Fruit fly (Drosophila melanogaster) whole organism, embryonic: Measurements from ENCODE around the gene Ogdh.
A peak's percentile ranks its signal among the peaks of the same experiment; 100 is the strongest.

Source experiments
- Ada2b ChIP-seq: fragments of 200-800 bp; sonication (Bioruptor generic); IDR thresholded peaks from 2 replicates; pipeline ENCODE4 v1.3.6; 2022; ENCODE audit warnings: missing biosample characterization, missing genetic modification characterization
- Aef1 ChIP-seq: fragments of 200-800 bp; sonication (Bioruptor generic); IDR thresholded peaks from 3 replicates; pipeline ENCODE4 v1.3.6; 2022; ENCODE audit warnings: missing biosample characterization, missing genetic modification characterization
- B-H1 ChIP-seq: fragments of 200-800 bp; sonication (Bioruptor generic); IDR thresholded peaks from 3 replicates; pipeline ENCODE4 v1.3.6; 2022; ENCODE audit warnings: missing biosample characterization, missing genetic modification characterization
- Bteb2 ChIP-seq: fragments of 200-800 bp; sonication (Bioruptor generic); optimal IDR thresholded peaks from 2 replicates; lab custom pipeline; 2016; ENCODE audit warnings: missing biosample characterization, missing genetic modification characterization
- CG10366 ChIP-seq: fragments of 200-800 bp; sonication (Bioruptor generic); IDR thresholded peaks from 2 replicates; pipeline ENCODE4 v1.3.6; 2022; ENCODE audit warnings: missing biosample characterization, missing genetic modification characterization
- CG12219 ChIP-seq: fragments of 200-800 bp; sonication (Bioruptor generic); optimal IDR thresholded peaks from 3 replicates; lab custom pipeline; 2018; ENCODE audit warnings: missing biosample characterization, mild to moderate bottlenecking, missing genetic modification characterization
- CG13894 ChIP-seq: fragments of 200-800 bp; sonication (Bioruptor generic); optimal IDR thresholded peaks from 3 replicates; lab custom pipeline; 2018; ENCODE audit warnings: missing biosample characterization, mild to moderate bottlenecking, missing genetic modification characterization, moderate library complexity
- CG17385 ChIP-seq: fragments of 200-800 bp; sonication (Bioruptor generic); optimal IDR thresholded peaks from 3 replicates; lab custom pipeline; 2018; ENCODE audit warnings: missing biosample characterization, mild to moderate bottlenecking, missing genetic modification characterization
- CG17568 ChIP-seq: fragments of 200-800 bp; sonication (Bioruptor generic); optimal IDR thresholded peaks from 2 replicates; lab custom pipeline; 2018; ENCODE audit warnings: missing biosample characterization, mild to moderate bottlenecking, missing genetic modification characterization, moderate library complexity
- CG2712 ChIP-seq: fragments of 200-800 bp; optimal IDR thresholded peaks from 3 replicates; lab custom pipeline; 2019; ENCODE audit warnings: missing biosample characterization, mild to moderate bottlenecking, missing genetic modification characterization, moderate library complexity
- CG31365 ChIP-seq: fragments of 200-800 bp; sonication (Bioruptor generic); optimal IDR thresholded peaks from 2 replicates; lab custom pipeline; 2018; ENCODE audit warnings: missing biosample characterization, mild to moderate bottlenecking, missing genetic modification characterization
- CG32767 ChIP-seq: fragments of 200-800 bp; sonication (Bioruptor generic); IDR thresholded peaks from 2 replicates; pipeline ENCODE4 v1.3.6; 2022; ENCODE audit warnings: missing biosample characterization, missing genetic modification characterization
- CG34224 ChIP-seq: fragments of 200-800 bp; sonication (Bioruptor generic); IDR thresholded peaks from 3 replicates; pipeline ENCODE4 v1.3.6; 2022; ENCODE audit warnings: missing biosample characterization, missing genetic modification characterization; ENCODE audit not compliant: partially characterized antibody
- CG34376 ChIP-seq: fragments of 200-800 bp; sonication (Bioruptor generic); optimal IDR thresholded peaks from 2 replicates; lab custom pipeline; 2018; ENCODE audit warnings: missing biosample characterization, mild to moderate bottlenecking, missing genetic modification characterization
- CG9932 ChIP-seq: fragments of 200-800 bp; sonication (Bioruptor generic); IDR thresholded peaks from 2 replicates; pipeline ENCODE4 v1.3.6; 2022; ENCODE audit warnings: missing biosample characterization, missing genetic modification characterization
- Dfd ChIP-seq, 2 experiments: fragments of >200 bp; optimal IDR thresholded peaks; 2 replicates each; lab custom pipeline; 2017; ENCODE audit warnings: missing biosample characterization in 2 of 2, missing genetic modification characterization in 2 of 2
- Dll ChIP-seq: fragments of 200-800 bp; sonication (Bioruptor generic); IDR thresholded peaks from 4 replicates; pipeline ENCODE4 v1.3.6; 2022; ENCODE audit warnings: missing biosample characterization, missing genetic modification characterization; ENCODE audit not compliant: partially characterized antibody
- Doc2 ChIP-seq: fragments of 200-800 bp; sonication (Bioruptor generic); IDR thresholded peaks from 2 replicates; pipeline ENCODE4 v1.3.6; 2022; ENCODE audit warnings: missing biosample characterization, missing genetic modification characterization
- ERR ChIP-seq: fragments of 200-800 bp; sonication (Bioruptor generic); optimal IDR thresholded peaks from 2 replicates; lab custom pipeline; 2016; ENCODE audit warnings: missing biosample characterization, missing genetic modification characterization
- Gug ChIP-seq: fragments of 200-800 bp; sonication (Bioruptor generic); IDR thresholded peaks from 4 replicates; pipeline ENCODE4 v1.3.6; 2022; ENCODE audit warnings: missing biosample characterization, missing genetic modification characterization
- HmgD ChIP-seq: fragments of 200-800 bp; sonication (Bioruptor generic); optimal IDR thresholded peaks from 3 replicates; lab custom pipeline; 2016; ENCODE audit warnings: missing biosample characterization, missing genetic modification characterization
- Hr39 ChIP-seq: fragments of >200 bp; optimal IDR thresholded peaks from 2 replicates; lab custom pipeline; 2017
- Hr51 ChIP-seq, 2 experiments: fragments of 200-800 bp; sonication (Bioruptor generic); optimal IDR thresholded peaks; 2 replicates in 1 of 2; 3 replicates in 1 of 2; lab custom pipeline; 2016 to 2018; ENCODE audit warnings: missing biosample characterization in 2 of 2, missing genetic modification characterization in 2 of 2, mild to moderate bottlenecking in 1 of 2, moderate library complexity in 1 of 2
- Hr78 ChIP-seq, 2 experiments: fragments of 200-800 bp in 1 of 2; fragments of >200 bp in 1 of 2; sonication (Bioruptor generic) in 1 of 2; optimal IDR thresholded peaks; 2 replicates each; lab custom pipeline; 2017 to 2019; ENCODE audit warnings: missing biosample characterization in 2 of 2, missing genetic modification characterization in 2 of 2, mild to moderate bottlenecking in 1 of 2, moderate library complexity in 1 of 2
- Nf-YB ChIP-seq: fragments of 200-800 bp; sonication (Bioruptor generic); optimal IDR thresholded peaks from 3 replicates; lab custom pipeline; 2019; ENCODE audit warnings: missing biosample characterization, mild to moderate bottlenecking, missing genetic modification characterization, moderate library complexity
- Pdp1 ChIP-seq, 2 experiments: fragments of 200-800 bp; sonication (Bioruptor generic); optimal IDR thresholded peaks; 3 replicates each; lab custom pipeline; 2016; ENCODE audit warnings: missing biosample characterization in 2 of 2, missing genetic modification characterization in 2 of 2, mild to moderate bottlenecking in 1 of 2, moderate library complexity in 1 of 2
- Rfx ChIP-seq: fragments of 200-800 bp; sonication (Bioruptor generic); IDR thresholded peaks from 2 replicates; pipeline ENCODE4 v1.3.6; 2022; ENCODE audit warnings: missing biosample characterization, missing genetic modification characterization
- Sin3A ChIP-seq: fragments of >200 bp; optimal IDR thresholded peaks from 2 replicates; lab custom pipeline; 2018
- Trl ChIP-seq, 3 experiments: fragments of >200 bp in 2 of 3; fragments of 200-800 bp in 1 of 3; sonication (Bioruptor generic) in 1 of 3; optimal IDR thresholded peaks; 2 replicates in 1 of 3; 3 replicates in 2 of 3; lab custom pipeline; 2016 to 2017; ENCODE audit warnings: missing biosample characterization in 1 of 3, missing genetic modification characterization in 1 of 3
- cato ChIP-seq: fragments of 200-800 bp; sonication (Bioruptor generic); optimal IDR thresholded peaks from 2 replicates; lab custom pipeline; 2016; ENCODE audit warnings: missing biosample characterization, missing genetic modification characterization, borderline replicate concordance
- dysf ChIP-seq: fragments of 200-800 bp; sonication (Bioruptor generic); IDR thresholded peaks from 3 replicates; pipeline ENCODE4 v1.3.6; 2022; ENCODE audit warnings: missing biosample characterization, missing genetic modification characterization
- gcm2 ChIP-seq: fragments of 200-800 bp; sonication (Bioruptor generic); optimal IDR thresholded peaks from 2 replicates; lab custom pipeline; 2016; ENCODE audit warnings: missing biosample characterization, missing genetic modification characterization
- jumu ChIP-seq: fragments of 200-800 bp; sonication (Bioruptor generic); optimal IDR thresholded peaks from 3 replicates; lab custom pipeline; 2016; ENCODE audit warnings: missing biosample characterization, missing genetic modification characterization
- ken ChIP-seq: fragments of 200-800 bp; sonication (Bioruptor generic); IDR thresholded peaks from 3 replicates; pipeline ENCODE4 v1.3.6; 2022; ENCODE audit warnings: missing biosample characterization, missing genetic modification characterization
- kni ChIP-seq: fragments of 200-800 bp; sonication (Bioruptor generic); optimal IDR thresholded peaks from 3 replicates; lab custom pipeline; 2017; ENCODE audit warnings: mild to moderate bottlenecking, missing biosample characterization, missing genetic modification reagents, missing genetic modification characterization
- lmd ChIP-seq: fragments of 200-800 bp; sonication (Bioruptor generic); IDR thresholded peaks from 2 replicates; pipeline ENCODE4 v1.3.6; 2022; ENCODE audit warnings: missing biosample characterization, missing genetic modification characterization
- lola ChIP-seq, 3 experiments: fragments of >200 bp in 2 of 3; fragments of 200-800 bp in 1 of 3; sonication (Bioruptor generic) in 1 of 3; optimal IDR thresholded peaks; 2 replicates each; lab custom pipeline; 2017 to 2019; ENCODE audit warnings: missing biosample characterization in 3 of 3, missing genetic modification characterization in 3 of 3, mild to moderate bottlenecking in 1 of 3, moderate library complexity in 1 of 3
- mirr ChIP-seq: fragments of 200-800 bp; sonication (Bioruptor generic); optimal IDR thresholded peaks from 3 replicates; lab custom pipeline; 2018; ENCODE audit warnings: missing biosample characterization, mild to moderate bottlenecking, missing genetic modification characterization
- nmo ChIP-seq: fragments of 200-800 bp; sonication (Bioruptor generic); optimal IDR thresholded peaks from 2 replicates; lab custom pipeline; 2018; ENCODE audit warnings: missing biosample characterization, mild to moderate bottlenecking, missing genetic modification characterization, moderate library complexity
- org-1 ChIP-seq: fragments of 200-800 bp; sonication (Bioruptor generic); optimal IDR thresholded peaks from 2 replicates; lab custom pipeline; 2017; ENCODE audit warnings: missing biosample characterization, missing genetic modification characterization
- pb ChIP-seq: fragments of 200-800 bp; sonication (Bioruptor generic); optimal IDR thresholded peaks from 3 replicates; lab custom pipeline; 2016; ENCODE audit warnings: missing biosample characterization, missing genetic modification characterization
- ranshi ChIP-seq: fragments of 200-800 bp; sonication (Bioruptor generic); IDR thresholded peaks from 2 replicates; pipeline ENCODE4 v1.3.6; 2022; ENCODE audit warnings: missing biosample characterization, missing genetic modification characterization
- sc ChIP-seq, 3 experiments: fragments of >200 bp in 2 of 3; fragments of 200-800 bp in 1 of 3; sonication (Bioruptor generic) in 1 of 3; optimal IDR thresholded peaks; 2 replicates in 2 of 3; 3 replicates in 1 of 3; lab custom pipeline; 2017; ENCODE audit warnings: mild to moderate bottlenecking in 1 of 3, missing biosample characterization in 1 of 3, missing genetic modification characterization in 1 of 3, missing genetic modification reagents in 1 of 3
- slp2 ChIP-seq: fragments of 200-800 bp; sonication (Bioruptor generic); optimal IDR thresholded peaks from 2 replicates; lab custom pipeline; 2016; ENCODE audit warnings: missing biosample characterization, missing genetic modification characterization
- stwl ChIP-seq: fragments of 200-800 bp; sonication (Bioruptor generic); optimal IDR thresholded peaks from 3 replicates; lab custom pipeline; 2018; ENCODE audit warnings: missing biosample characterization, mild to moderate bottlenecking, missing genetic modification characterization, moderate library complexity
- sug ChIP-seq: fragments of 200-800 bp; optimal IDR thresholded peaks from 2 replicates; lab custom pipeline; 2019; ENCODE audit warnings: missing biosample characterization, mild to moderate bottlenecking, missing genetic modification characterization, moderate library complexity
- trem ChIP-seq: fragments of 200-800 bp; optimal IDR thresholded peaks from 3 replicates; lab custom pipeline; 2019; ENCODE audit warnings: missing biosample characterization, mild to moderate bottlenecking, missing genetic modification characterization, moderate library complexity
- ttk ChIP-seq: fragments of 200-800 bp; sonication (Bioruptor generic); IDR thresholded peaks from 2 replicates; pipeline ENCODE4 v2.1.2; 2022; ENCODE audit warnings: missing biosample characterization, missing genetic modification characterization
- vvl ChIP-seq: fragments of 200-800 bp; sonication (Bioruptor generic); IDR thresholded peaks from 2 replicates; pipeline ENCODE4 v1.3.6; 2022; ENCODE audit warnings: missing biosample characterization, missing genetic modification characterization
- wor ChIP-seq: fragments of 200-800 bp; sonication (Bioruptor generic); IDR thresholded peaks from 2 replicates; pipeline ENCODE4 v1.3.6; 2022; ENCODE audit warnings: missing biosample characterization, missing genetic modification characterization

The Ogdh gene

DNA sequence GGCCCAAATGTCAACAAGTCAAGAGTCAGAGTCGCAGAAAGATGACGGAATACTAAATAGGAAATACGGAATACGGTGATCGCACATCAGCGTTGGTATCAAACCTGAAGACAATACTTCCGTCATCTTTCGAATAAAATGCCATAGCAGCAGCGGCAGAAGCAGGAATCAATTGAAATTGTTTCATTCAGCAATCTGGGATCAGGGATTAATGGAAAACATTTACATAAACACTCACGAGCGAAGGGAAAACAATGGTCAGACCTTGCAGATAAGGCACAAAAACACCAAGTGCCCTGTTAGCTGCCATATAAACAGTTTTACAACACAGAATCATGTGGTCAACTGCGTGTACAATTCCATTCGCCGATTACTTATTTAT, 50.8 kb downstream of the Ogdh start:
- TF ChIP-seq CG2712 (tag; lab: Kevin White, UChicago) (no peak), CG17385 (GFP tag; lab: Kevin White, UChicago) (no peak), CG34224 (GFP tag; lab: Robert Waterston, UW) (no peak), jumu (GFP tag; lab: Kevin White, UChicago) (no peak), CG10366 (GFP tag; lab: Robert Waterston, UW) (no peak), Gug (no peak), CG17568 (GFP tag; lab: Kevin White, UChicago) (no peak), Dfd (GFP tag; optimal IDR thresholded peaks at IDR 0.05; lab: Kevin White, UChicago) (no peak), stwl (tag; lab: Kevin White, UChicago) (peak; percentile 4), ranshi (GFP tag; lab: Robert Waterston, UW) (no peak), sug (peak; percentile 11), Pdp1 (GFP tag; optimal IDR thresholded peaks at IDR 0.05; lab: Kevin White, UChicago) (peak in 1 of 2 experiments; percentile 39), CG34376 (GFP tag; lab: Kevin White, UChicago) (peak; percentile 65), Rfx (0 out of 2 replicates have a peak, but pooled peaks have one; percentile 5), org-1 (GFP tag; lab: Kevin White, UChicago) (no peak), CG12219 (GFP tag; lab: Kevin White, UChicago) (no peak), Hr39 (lab: Kevin White, UChicago) (no peak), Sin3A (lab: Kevin White, UChicago) (no peak), Hr51 (GFP tag; optimal IDR thresholded peaks at IDR 0.05; lab: Kevin White, UChicago) (no peak), nmo (GFP tag; lab: Kevin White, UChicago) (no peak), sc (optimal IDR thresholded peaks at IDR 0.05; lab: Kevin White, UChicago) (no peak), sc (GFP tag; optimal IDR thresholded peaks at IDR 0.05; lab: Kevin White, UChicago) (no peak), gcm2 (no peak), ERR (GFP tag; lab: Kevin White, UChicago) (no peak), Trl (optimal IDR thresholded peaks at IDR 0.05; lab: Kevin White, UChicago) (no peak), Trl (GFP tag; optimal IDR thresholded peaks at IDR 0.05; lab: Kevin White, UChicago) (no peak), CG32767 (no peak), Bteb2 (GFP tag; lab: Kevin White, UChicago) (no peak), slp2 (no peak), trem (tag; lab: Kevin White, UChicago) (no peak), Doc2 (GFP tag; lab: Robert Waterston, UW) (no peak), cato (no peak)

DNA sequence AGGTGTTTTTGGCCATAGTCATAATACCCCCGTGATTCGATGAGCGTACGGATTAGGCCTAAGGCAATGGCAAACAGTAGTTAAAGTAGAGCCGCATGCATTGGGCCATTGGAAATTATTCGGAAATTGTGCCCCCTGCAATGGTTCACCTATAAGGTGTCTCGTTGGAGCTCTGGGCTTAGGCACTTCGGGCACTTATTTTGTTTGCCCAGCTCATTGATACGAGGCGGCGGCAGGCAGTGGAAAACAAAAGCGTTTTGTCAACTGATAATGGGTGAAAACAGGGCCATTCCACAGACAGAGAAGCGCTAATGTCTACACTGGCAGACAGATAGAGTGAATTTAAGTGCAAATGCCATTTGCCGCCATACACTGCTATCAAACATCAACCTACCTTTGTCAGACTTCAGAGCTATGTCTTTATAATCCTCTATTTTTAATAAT, 51.6 kb downstream of the Ogdh start:
- TF ChIP-seq wor (GFP tag; lab: Robert Waterston, UW) (peak; percentile 17; the same call in 1 of the 2 replicates), CG34376 (GFP tag; lab: Kevin White, UChicago) (peak; percentile 23), CG31365 (tag; lab: Kevin White, UChicago) (no peak), CG9932 (GFP tag; lab: Robert Waterston, UW) (peak; percentile 50), B-H1 (GFP tag; lab: Robert Waterston, UW) (peak; percentile 11; the same call in 1 of the 3 replicates), dysf (GFP tag; lab: Robert Waterston, UW) (peak; percentile 46; the same call in 2 of the 3 replicates), Aef1 (GFP tag; lab: Robert Waterston, UW) (peak; percentile 41; the same call in 1 of the 3 replicates), Ada2b (peak; percentile 17; the same call in 1 of the 2 replicates), ken (GFP tag; lab: Robert Waterston, UW) (0 out of 3 replicates have a peak, but pooled peaks have one; percentile 38), Nf-YB (GFP tag; lab: Kevin White, UChicago) (no peak), CG17385 (GFP tag; lab: Kevin White, UChicago) (no peak), lmd (GFP tag; lab: Robert Waterston, UW) (peak; percentile 30; the same call in 1 of the 2 replicates), CG13894 (tag; lab: Kevin White, UChicago) (no peak), mirr (GFP tag; lab: Kevin White, UChicago) (peak; percentile 66), Hr78 (GFP tag; optimal IDR thresholded peaks at IDR 0.05; lab: Kevin White, UChicago) (peak in 1 of 2 experiments; percentile 35), vvl (GFP tag; lab: Robert Waterston, UW) (0 out of 2 replicates have a peak, but pooled peaks have one; percentile 42), Dll (no peak), ttk (GFP tag; lab: Robert Waterston, UW) (peak; percentile 24; the same call in 1 of the 2 replicates), lola (GFP tag; optimal IDR thresholded peaks at IDR 0.05; lab: Kevin White, UChicago) (no peak), pb (GFP tag; lab: Kevin White, UChicago) (no peak), CG17568 (GFP tag; lab: Kevin White, UChicago) (no peak), HmgD (GFP tag; lab: Kevin White, UChicago) (no peak), kni (peak; percentile 51)
